Fruit fly (Drosophila melanogaster): ENCODE results near the gene CG8745.

The CG8745 gene

dm6 chr3L:13911649-13912260, 45.0 kb upstream of the CG8745 start (continued):
- TF ChIP-seq Fer2 (tag; optimal IDR thresholded peaks at IDR 0.05) (no peak), CG3995 (GFP tag; optimal IDR thresholded peaks at IDR 0.05) (no peak)

dm6 chr3L:13905515-13905914, 38.8 kb upstream of the CG8745 start:
- TF ChIP-seq pzg (GFP tag; optimal IDR thresholded peaks at IDR 0.05) (no peak), Sry-δ (GFP tag; optimal IDR thresholded peaks at IDR 0.05) (no peak), CG9727 (GFP tag; optimal IDR thresholded peaks at IDR 0.05) (peak; percentile 67), run (tag; optimal IDR thresholded peaks at IDR 0.05) (no peak), B-H1 (GFP tag; IDR thresholded peaks at IDR 0.05) (no peak), NFAT (GFP tag; IDR thresholded peaks at IDR 0.05) (no peak), inv (GFP tag; IDR thresholded peaks at IDR 0.05; ENCODE audit: partially characterized antibody) (no peak), pita (GFP tag; optimal IDR thresholded peaks at IDR 0.05) (no peak), az2 (GFP tag; optimal IDR thresholded peaks at IDR 0.05) (peak; percentile 36), CG10654 (GFP tag; optimal IDR thresholded peaks at IDR 0.05) (peak; percentile 37), wek (GFP tag; optimal IDR thresholded peaks at IDR 0.05) (no peak), CG11093 (GFP tag; IDR thresholded peaks at IDR 0.05) (no peak), Mad (GFP tag; optimal IDR thresholded peaks at IDR 0.05) (no peak), nerfin-2 (GFP tag; IDR thresholded peaks at IDR 0.05; ENCODE audit: partially characterized antibody) (no peak), maf-S (GFP tag; optimal IDR thresholded peaks at IDR 0.05) (no peak), sug (tag; optimal IDR thresholded peaks at IDR 0.05) (peak; percentile 51), stwl (tag; optimal IDR thresholded peaks at IDR 0.05) (no peak), CG11696 (GFP tag; IDR thresholded peaks at IDR 0.05) (no peak), Six4 (GFP tag; optimal IDR thresholded peaks at IDR 0.05) (no peak), dmrt99B (tag; optimal IDR thresholded peaks at IDR 0.05) (peak; percentile 84), CG8359 (GFP tag; optimal IDR thresholded peaks at IDR 0.05; ENCODE audit: borderline replicate concordance) (no peak), fd64A (GFP tag; optimal IDR thresholded peaks at IDR 0.05) (no peak), CG7745 (tag; optimal IDR thresholded peaks at IDR 0.05) (no peak), Asciz (GFP tag; optimal IDR thresholded peaks at IDR 0.05) (peak; percentile 62), ci (GFP tag; IDR thresholded peaks at IDR 0.05) (no peak), ssp (GFP tag; IDR thresholded peaks at IDR 0.05) (no peak), Gug (GFP tag; IDR thresholded peaks at IDR 0.05) (0 out of 4 replicates have a peak, but pooled peaks have one; percentile 1), ab (GFP tag; optimal IDR thresholded peaks at IDR 0.05) (no peak), Hr39 (optimal IDR thresholded peaks at IDR 0.05) (no peak), tgo (GFP tag; IDR thresholded peaks at IDR 0.05) (peak; percentile 39; the same call in 2 of the 3 replicates), crp (GFP tag; optimal IDR thresholded peaks at IDR 0.05) (no peak), CoRest (tag; optimal IDR thresholded peaks at IDR 0.05) (peak; percentile 82), CG3065 (GFP tag; optimal IDR thresholded peaks at IDR 0.05) (no peak), CG3281 (GFP tag; optimal IDR thresholded peaks at IDR 0.05) (peak; percentile 85), pan (optimal IDR thresholded peaks at IDR 0.05) (no peak), pan (GFP tag; optimal IDR thresholded peaks at IDR 0.05 in 1 of 2, IDR thresholded peaks at IDR 0.05 in 1 of 2) (no peak), CG12219 (GFP tag; optimal IDR thresholded peaks at IDR 0.05) (no peak), CG14441 (GFP tag; IDR thresholded peaks at IDR 0.05) (no peak), gt (GFP tag; IDR thresholded peaks at IDR 0.05) (no peak), Poxn (GFP tag; IDR thresholded peaks at IDR 0.05) (no peak), rib (GFP tag; IDR thresholded peaks at IDR 0.05) (no peak), Chrac-16 (GFP tag; optimal IDR thresholded peaks at IDR 0.05) (no peak), Deaf1 (tag; optimal IDR thresholded peaks at IDR 0.05) (peak; percentile 57), oc (tag; optimal IDR thresholded peaks at IDR 0.05) (no peak), CG7556 (GFP tag; optimal IDR thresholded peaks at IDR 0.05) (peak; percentile 81), wor (GFP tag; IDR thresholded peaks at IDR 0.05) (no peak), chn (GFP tag; optimal IDR thresholded peaks at IDR 0.05) (no peak), fd3F (GFP tag; optimal IDR thresholded peaks at IDR 0.05) (peak; percentile 55)

Data from whole organism, embryonic.